Fruit fly (Drosophila melanogaster): Measurements from ENCODE around the gene CG6321.

DNA sequence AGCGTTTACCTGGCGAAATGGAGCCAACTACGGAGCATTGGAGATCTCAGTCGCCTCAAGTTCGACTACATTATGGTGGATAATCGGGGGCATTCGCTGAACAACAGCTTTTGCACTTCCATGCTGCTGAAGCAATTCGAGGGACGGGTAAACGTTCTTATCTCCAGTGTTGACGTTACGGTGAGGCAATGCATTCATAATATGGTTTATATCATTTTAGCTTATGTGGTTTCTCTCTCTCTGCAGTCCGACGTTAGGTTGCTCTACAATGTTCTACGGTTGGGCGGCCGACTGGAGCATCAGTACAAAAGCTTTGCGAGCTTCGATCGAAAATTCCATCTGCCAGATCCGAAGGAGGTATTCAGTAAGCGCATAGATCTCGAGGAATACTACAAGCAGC is 4.8 kb upstream of the CG6321 start:
- no peak for TF ChIP-seq Bteb2 (GFP tag; optimal IDR thresholded peaks at IDR 0.05)
- TF ChIP-seq CG32772 (GFP tag; IDR thresholded peaks at IDR 0.05): no peak
- TF ChIP-seq corto (GFP tag; optimal IDR thresholded peaks at IDR 0.05): no peak
- no peak for TF ChIP-seq MBD-R2 (GFP tag; IDR thresholded peaks at IDR 0.05)
- no peak for TF ChIP-seq z (GFP tag; IDR thresholded peaks at IDR 0.05)
- TF ChIP-seq CG6689 (GFP tag; IDR thresholded peaks at IDR 0.05): no peak
- TF ChIP-seq TFAM (GFP tag; optimal IDR thresholded peaks at IDR 0.05): no peak
- TF ChIP-seq CG8944 (GFP tag; optimal IDR thresholded peaks at IDR 0.05): no peak
- no peak for TF ChIP-seq h (optimal IDR thresholded peaks at IDR 0.05)
- TF ChIP-seq Nf-YB (GFP tag; optimal IDR thresholded peaks at IDR 0.05): no peak
- no peak for TF ChIP-seq PHDP (tag; optimal IDR thresholded peaks at IDR 0.05)
- no peak for TF ChIP-seq CG11504 (tag; optimal IDR thresholded peaks at IDR 0.05)
- TF ChIP-seq ara (GFP tag; IDR thresholded peaks at IDR 0.05): no peak

All from whole organism, embryonic.